Fruit fly (Drosophila melanogaster) whole organism, prepupa: ENCODE results near the gene CG6931.

Source experiments
- Blimp-1 ChIP-seq: fragments of 200-800 bp; sonication (Bioruptor generic); optimal IDR thresholded peaks from 3 replicates; lab custom pipeline; 2017; ENCODE audit warnings: missing biosample characterization, missing genetic modification characterization, mild to moderate bottlenecking, moderate library complexity, missing genetic modification reagents
- CG3032 ChIP-seq: fragments of 200-800 bp; optimal IDR thresholded peaks from 2 replicates; lab custom pipeline; 2019; ENCODE audit warnings: missing biosample characterization, mild to moderate bottlenecking, missing genetic modification characterization, moderate library complexity
- CG32006 ChIP-seq: fragments of 200-800 bp; sonication (Bioruptor generic); optimal IDR thresholded peaks from 3 replicates; lab custom pipeline; 2017; ENCODE audit warnings: missing biosample characterization, mild to moderate bottlenecking, missing genetic modification characterization
- CG6854 ChIP-seq: fragments of 200-800 bp; sonication (Bioruptor generic); optimal IDR thresholded peaks from 2 replicates; lab custom pipeline; 2017; ENCODE audit warnings: missing biosample characterization, mild to moderate bottlenecking, missing genetic modification characterization
- Hr38 ChIP-seq: sonication (Bioruptor generic); optimal IDR thresholded peaks from 2 replicates; lab custom pipeline; 2016; ENCODE audit warnings: missing biosample characterization, missing genetic modification characterization
- OdsH ChIP-seq: fragments of 200-800 bp; sonication (Bioruptor generic); optimal IDR thresholded peaks from 3 replicates; lab custom pipeline; 2016; ENCODE audit warnings: missing biosample characterization, missing genetic modification characterization
- Sox102F ChIP-seq: fragments of 200-800 bp; sonication (Bioruptor generic); optimal IDR thresholded peaks from 2 replicates; lab custom pipeline; 2016; ENCODE audit warnings: missing biosample characterization, mild to moderate bottlenecking, missing genetic modification characterization
- fkh ChIP-seq: fragments of 200-800 bp; sonication (Bioruptor generic); optimal IDR thresholded peaks from 3 replicates; lab custom pipeline; 2017; ENCODE audit warnings: missing biosample characterization, mild to moderate bottlenecking, missing genetic modification characterization, moderate library complexity
- svp ChIP-seq: fragments of 200-800 bp; sonication (Bioruptor generic); peaks from one replicate; lab custom pipeline; 2016; ENCODE audit warnings: missing biosample characterization, missing genetic modification characterization

DNA sequence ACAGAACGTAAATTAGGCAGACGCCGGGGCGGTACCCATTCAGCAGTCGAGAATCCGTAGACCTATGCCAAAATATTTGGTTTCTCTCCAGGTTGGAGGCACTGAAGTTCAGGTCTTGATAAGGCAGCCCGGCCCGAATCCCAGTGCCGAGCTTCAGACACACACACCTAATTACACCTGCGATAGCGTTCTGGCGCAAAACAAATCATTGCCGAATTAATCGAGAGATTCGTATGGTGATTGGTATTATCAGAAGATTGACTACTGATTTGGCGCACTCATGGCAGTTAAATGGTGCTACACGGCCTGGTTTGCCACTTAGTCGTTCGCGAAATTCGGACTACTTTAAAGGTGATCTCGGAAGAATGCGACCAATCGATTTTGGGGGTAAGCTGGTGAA is 43.2 kb upstream of the CG6931 start, which contains the start of gene CG7252:
- no peak for TF ChIP-seq Sox102F (GFP tag; lab: Kevin White, UChicago)
- TF ChIP-seq svp (GFP tag; lab: Kevin White, UChicago) = no peak
- TF ChIP-seq CG3032 (tag; lab: Kevin White, UChicago) = no peak
- no peak for TF ChIP-seq CG6854 (GFP tag; lab: Kevin White, UChicago)
- TF ChIP-seq Blimp-1 = no peak
- no peak for TF ChIP-seq Hr38
- TF ChIP-seq fkh (GFP tag; lab: Kevin White, UChicago) = no peak
- no peak for TF ChIP-seq OdsH (GFP tag; lab: Kevin White, UChicago)
- no peak for TF ChIP-seq CG32006 (GFP tag; lab: Kevin White, UChicago)
